Fruit fly (Drosophila melanogaster): ENCODE data around the gene Hip14.
A peak's percentile ranks its signal among the peaks of the same experiment; 100 is the strongest.

Hip14 gene

DNA sequence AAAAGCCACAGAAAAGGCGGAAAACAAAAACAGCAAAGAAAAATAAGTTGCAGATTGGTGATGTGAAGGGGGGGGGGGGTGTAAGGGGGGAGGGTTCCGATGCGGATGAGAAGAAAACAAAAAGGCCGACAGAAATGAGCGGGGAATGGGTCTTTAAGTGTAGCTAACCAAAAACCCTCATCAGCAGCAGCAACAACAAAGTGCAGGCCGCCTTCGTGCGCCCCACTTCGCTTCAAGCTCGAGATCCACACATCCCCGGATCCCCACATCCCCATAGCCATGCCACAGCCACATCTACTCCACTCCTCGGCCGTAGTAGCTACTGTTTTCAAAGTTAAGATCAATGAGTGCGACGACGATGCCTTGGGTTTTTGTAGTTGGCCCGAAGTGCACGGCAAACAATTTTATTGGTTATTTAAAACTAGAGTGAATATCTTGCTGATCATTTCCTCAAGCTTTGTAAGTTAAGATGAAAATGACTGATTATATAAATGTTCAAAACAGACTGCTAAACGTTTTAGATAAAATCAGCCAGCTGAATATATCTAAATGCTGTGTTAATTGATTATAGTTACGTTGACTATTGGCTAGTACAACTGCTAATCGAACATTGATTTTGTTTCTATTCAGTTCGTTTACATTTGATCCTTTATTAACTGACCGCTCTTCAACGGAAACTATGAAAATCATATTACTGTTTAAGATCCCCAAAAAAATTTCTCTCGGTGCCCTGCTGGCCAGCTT, 36.4 kb downstream of the Hip14 start:
- TF ChIP-seq CG8478 (optimal IDR thresholded peaks at IDR 0.05) (no peak), CTCF (optimal IDR thresholded peaks at IDR 0.05) (no peak)

DNA sequence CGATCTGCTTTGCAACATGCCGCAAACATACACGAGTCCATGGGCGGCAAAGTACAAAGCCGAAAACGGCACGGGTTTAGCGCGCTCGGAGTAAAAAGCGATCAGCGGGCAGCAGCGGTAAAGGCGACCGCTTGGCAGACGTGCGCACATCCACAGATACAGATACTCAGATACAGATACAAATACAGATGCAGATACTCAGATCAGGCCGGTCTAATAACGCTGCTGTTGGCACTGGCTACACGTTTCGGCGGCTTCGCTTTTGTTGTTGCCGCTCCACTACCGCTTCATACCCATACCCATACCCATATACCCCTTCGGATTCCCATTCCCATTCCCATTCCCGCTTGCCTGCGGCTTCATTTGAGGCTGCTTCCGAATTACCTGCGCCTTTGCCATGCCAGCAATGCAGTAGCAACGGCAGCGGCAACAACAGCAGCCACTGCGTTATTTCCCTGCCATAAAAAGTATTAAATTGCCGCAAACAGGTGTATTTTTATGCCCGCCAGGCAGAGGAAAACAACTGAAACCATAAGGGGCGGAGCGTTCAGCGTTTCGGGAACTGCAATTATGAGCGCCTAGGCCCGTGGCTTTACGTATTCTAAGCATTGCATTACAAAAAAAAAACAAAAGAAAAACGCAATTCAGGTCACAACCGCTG, 37.1 kb downstream of the Hip14 start:
- TF ChIP-seq CTCF (optimal IDR thresholded peaks at IDR 0.05) (no peak), CG8478 (optimal IDR thresholded peaks at IDR 0.05) (no peak)

DNA sequence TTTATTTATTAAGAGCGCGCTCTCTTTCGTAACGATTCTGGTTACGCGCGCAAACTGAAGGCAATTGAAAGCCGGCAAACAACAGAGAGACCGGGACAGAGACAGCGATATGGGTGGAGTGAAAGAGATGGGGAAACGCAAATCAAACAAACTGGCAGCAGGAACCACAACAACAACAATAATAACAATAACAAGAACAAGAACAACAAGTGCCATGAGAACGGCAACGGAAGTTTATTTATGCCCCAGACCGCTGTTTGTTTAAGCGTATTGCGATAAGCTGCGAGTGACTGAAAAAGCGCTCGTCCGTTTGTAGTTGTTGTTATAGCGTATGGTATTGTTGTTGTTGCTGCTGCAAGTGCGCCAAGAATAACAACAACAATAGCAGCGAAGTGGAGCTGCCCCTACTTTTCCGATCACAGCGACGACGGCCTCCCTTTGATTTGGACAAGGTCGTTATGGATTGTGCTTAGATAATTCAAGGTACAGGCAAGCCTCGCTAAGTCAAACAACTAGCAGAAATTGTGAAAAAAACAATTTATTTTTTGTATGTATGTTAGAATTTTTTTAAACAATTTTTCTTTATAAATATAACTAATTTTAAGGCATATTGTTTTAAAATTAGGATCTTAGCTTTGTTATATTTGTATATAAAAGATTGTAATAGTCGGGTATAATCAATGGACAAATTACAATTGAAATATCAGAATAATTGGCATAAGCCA, 38.2 kb downstream of the Hip14 start:
- no peak for TF ChIP-seq CG8478 (optimal IDR thresholded peaks at IDR 0.05)
- no peak for TF ChIP-seq CTCF (optimal IDR thresholded peaks at IDR 0.05)

DNA sequence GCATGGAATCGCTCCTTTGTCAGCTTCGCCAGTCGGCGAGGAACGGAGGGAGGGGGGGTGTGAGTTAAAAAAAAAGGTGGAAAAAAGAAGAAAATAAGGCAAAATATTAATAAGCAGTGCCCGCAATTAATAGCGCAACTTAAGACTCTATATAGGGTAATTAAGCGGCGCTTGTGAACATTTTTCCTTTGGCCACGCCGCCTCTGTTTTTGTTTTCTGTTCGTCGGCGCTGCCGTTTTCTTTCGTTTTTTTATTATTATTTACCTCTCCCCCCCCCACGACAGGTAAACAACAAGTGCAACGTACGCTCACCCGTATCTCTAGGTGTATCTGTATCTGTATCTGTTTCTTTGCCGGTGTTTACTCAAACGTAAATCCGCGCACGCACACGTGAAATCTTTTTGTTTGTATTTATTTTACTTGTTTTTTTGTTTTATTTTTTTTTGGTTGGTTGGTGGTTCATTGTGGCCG, 39.2 kb downstream of the Hip14 start:
- TF ChIP-seq CG8478 (optimal IDR thresholded peaks at IDR 0.05), result no peak
- TF ChIP-seq CTCF (optimal IDR thresholded peaks at IDR 0.05), result no peak

DNA sequence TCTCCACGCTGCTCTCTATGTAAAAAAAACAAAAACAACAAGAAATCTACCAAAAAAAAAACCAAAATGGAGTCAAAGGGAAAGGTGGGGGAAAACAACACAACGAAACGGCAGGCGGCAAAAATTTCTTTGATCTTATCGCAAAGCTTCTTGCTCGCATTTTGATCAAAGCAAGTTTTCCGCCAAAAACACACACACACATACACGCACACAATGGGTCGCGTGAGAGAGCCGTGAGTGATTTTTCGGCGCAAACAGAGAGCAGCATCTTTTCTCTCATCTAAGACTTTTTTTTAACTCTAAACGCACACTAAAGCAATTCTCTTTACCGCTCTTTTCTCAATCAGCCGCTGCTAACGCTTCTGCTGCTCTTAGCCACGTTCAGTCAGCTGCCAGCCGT, 40.9 kb downstream of the Hip14 start:
- TF ChIP-seq CTCF (optimal IDR thresholded peaks at IDR 0.05), result no peak
- no peak for TF ChIP-seq CG8478 (optimal IDR thresholded peaks at IDR 0.05)

DNA sequence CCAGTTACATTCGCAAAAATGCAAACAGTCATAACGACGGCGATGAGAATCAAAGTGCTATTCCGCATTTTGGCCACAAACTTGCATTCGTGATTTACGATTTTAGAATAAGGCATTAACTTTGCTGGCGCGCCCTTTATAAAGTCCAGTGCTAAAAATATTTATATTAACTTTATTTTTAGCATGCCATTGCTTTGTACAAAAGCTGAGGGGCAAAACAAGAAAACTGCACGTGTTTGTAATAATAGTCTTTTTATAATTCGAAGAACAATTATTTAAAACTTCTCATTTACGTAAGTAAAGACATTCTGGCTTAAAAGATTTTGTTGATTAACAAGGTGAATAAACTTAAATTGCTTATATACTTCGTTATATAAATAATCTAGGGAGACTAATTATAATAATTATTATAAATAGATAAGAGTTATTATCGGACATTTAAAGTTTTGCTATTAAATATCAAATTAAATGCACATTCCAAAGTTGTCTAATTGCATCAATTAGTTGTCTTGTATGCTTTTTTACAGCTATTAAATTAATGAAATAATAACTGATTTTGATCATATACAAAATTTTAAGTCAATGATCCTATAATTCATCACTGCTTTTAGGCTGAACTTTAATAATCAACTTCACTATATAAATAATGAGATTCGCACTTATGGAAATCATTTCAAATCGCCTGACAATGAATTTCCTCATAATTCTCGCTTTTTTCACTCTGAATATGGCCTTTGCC, 45.2 kb downstream of the Hip14 start, which contains the start of the genes CG42717 and CG42716:
CG42717 (minus strand) TSS at position 101 of the 739 bp plus-strand sequence.
CG42716 (plus strand) TSS at position 689 of the 739 bp plus-strand sequence.
- TF ChIP-seq CG8478 (optimal IDR thresholded peaks at IDR 0.05) (no peak), CTCF (optimal IDR thresholded peaks at IDR 0.05) (no peak)

DNA sequence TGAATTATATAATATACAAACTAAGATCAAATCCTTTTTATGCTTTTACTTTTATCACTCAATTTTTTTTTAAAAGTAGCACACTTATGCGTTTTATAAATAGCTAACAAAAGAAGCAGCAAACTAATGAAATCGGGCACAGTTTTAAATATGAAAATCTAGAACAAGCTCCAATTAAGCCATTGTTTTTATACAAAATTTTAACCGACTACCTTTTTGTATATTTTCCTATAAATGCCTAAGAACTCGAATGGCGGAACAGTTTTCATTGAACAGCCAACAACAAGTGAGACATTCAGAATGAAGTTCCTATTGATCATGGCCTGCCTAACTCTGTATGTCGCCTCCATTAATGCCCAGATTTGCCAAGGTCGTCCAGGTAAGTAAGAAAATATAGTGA, 46.2 kb downstream of the Hip14 start, which contains the start of gene CG42538:
CG42538 (plus strand) TSS at position 301 of the 400 bp plus-strand sequence.
- no peak for TF ChIP-seq CTCF (optimal IDR thresholded peaks at IDR 0.05)
- no peak for TF ChIP-seq CG8478 (optimal IDR thresholded peaks at IDR 0.05)

DNA sequence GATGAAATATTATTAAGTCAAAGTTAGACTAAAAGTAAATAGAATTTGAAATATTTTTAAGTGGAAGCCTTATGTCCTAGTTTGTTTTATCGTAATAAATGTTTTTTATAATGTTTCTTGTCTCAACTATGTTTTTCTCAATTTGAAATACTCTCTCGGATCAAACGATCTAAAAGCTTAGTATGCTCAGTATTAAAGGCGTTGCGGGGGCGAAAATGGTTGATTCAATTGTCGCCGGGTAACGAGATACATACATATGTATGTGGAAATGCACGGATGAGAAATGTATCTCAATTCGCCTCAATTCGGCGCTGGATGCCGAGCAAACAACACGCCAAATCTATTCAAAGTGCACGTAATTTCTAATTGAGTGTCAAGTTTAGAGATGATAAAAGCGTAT, 47.1 kb downstream of the Hip14 start, which contains the start of gene CG5895:
CG5895 (plus strand) TSS at position 301 of the 400 bp plus-strand sequence.
- TF ChIP-seq CG8478 (optimal IDR thresholded peaks at IDR 0.05) (no peak), CTCF (optimal IDR thresholded peaks at IDR 0.05) (no peak)

DNA sequence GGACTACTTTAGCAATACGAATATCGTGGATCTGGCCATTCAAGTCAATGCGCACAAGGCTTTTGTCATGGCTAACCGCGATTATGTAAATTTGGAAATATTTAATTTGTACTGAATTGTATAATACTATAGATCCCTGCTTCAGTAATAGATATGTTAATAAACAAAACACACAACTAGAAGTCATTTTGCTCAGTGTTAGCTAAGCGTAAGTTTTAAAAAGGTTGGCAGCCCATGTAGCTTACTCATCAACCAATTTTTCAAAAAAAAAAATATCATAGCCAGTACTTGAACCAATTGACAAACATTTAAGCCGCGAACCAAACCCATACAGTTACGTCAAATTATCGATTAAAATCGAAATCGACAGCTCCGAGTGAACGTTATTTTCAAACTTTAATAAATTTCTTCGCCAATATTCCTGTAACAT, 49.0 kb downstream of the Hip14 start:
- TF ChIP-seq CG8478 (optimal IDR thresholded peaks at IDR 0.05) (no peak), CTCF (optimal IDR thresholded peaks at IDR 0.05) (peak; percentile 55 to 73)

DNA sequence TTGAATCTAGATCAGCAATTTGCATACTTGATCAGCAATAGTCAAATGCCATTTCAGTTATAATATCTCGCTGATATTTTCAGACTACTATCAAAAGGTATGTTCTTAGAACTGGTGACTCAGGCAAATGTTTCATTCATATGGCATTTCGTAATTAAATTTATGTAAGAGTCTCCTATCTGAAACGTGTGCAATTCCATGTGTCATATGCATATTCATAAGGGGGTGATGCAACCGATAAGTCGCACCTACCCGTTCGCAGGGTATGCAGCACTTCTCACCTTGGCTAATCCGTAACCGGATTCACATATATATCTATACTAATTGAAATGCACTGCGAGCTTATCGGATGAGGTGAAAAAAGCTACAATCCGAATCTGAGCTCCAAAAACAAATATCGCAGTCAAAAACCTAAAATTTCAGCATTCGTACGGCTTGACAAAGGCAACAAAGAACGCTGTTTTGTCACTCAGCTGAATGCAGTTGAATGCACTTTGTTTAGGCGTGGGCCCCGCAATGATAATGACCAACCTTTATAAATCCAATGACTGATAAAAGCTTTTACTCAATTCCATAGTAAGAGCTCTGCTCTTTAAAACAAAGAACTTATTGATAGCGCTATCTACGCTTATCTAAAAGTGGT, 49.8 kb downstream of the Hip14 start:
- TF ChIP-seq CG8478 (optimal IDR thresholded peaks at IDR 0.05) (no peak), CTCF (optimal IDR thresholded peaks at IDR 0.05) (no peak)

DNA sequence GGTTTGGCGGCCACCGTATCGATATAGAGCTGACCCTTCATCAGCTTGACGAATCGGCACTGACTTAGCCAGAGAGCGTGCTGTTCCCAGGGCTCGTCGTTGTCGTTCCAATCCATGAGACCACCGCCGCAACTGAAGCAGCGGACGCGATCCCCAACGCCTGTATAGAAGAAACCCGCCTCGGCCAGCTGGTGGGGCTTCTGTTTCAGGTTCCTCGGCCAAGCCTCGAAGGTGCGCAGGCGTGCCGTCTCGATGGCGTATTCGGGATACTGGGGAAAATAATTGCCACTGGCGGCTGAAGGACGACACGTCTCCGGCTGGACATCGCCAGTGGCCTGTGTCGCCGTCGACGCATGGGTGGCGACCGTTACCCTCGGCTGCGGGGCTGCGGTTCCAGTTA, 51.0 kb downstream of the Hip14 start:
- TF ChIP-seq CG8478 (optimal IDR thresholded peaks at IDR 0.05) (no peak), CTCF (optimal IDR thresholded peaks at IDR 0.05) (no peak)

DNA sequence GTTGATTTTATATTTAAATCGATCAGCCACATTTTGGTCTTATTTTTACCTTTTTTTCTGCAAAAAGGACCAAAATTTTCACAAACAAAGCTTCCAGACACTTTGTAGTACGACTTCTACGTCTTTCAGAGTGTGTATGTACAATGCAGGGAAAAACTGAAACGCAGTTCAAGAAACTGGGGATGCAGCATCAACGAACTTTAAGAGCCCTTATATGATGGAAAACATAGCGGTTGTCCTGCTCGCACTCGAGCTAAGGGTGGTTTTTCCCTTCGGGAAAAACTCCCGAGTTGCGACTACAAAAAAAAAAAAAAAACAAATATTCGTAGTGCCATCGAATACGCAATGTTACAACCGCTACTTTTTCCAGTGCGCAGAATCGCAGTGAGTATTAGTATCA, 52.4 kb downstream of the Hip14 start:
- TF ChIP-seq CG8478 (optimal IDR thresholded peaks at IDR 0.05) (no peak), CTCF (optimal IDR thresholded peaks at IDR 0.05) (no peak)

DNA sequence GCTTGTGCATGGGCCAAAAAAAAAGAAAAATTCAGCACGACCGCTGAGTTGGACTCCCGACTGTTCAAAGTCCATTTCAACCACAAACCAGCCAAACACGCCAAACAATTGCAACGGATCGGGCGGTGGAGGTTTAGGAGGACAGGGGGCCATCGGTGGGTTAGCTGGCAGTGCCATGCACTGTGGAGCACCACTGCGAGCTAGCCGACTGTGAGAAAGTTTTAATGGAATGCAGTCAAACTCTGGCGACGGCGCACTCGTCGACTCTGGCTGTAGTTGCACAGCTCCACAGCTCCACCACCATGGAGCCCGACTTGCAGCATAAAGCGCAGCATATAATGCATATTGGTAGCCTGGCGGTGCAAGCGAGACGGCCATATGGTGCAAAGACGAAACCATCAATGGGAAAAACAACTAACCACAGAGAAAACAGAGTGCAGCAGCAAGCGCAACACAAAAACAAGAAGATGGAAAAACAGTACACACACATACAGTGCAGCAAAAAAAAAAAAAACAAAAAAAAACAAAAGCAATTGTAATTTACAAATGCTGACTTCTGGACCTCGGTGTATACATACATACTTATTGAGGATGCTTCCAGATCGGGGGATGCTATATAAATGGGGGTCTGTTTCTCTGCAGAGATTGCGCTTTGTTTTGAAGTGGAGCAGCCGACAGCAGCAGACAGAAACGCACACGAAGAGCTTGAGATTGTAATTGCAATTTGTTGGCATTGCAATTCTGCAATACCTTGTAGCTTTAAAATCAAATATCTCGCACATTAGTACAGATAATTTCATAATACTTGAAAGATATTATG, 53.4 kb downstream of the Hip14 start:
- TF ChIP-seq CG8478 (optimal IDR thresholded peaks at IDR 0.05), result no peak
- TF ChIP-seq CTCF (optimal IDR thresholded peaks at IDR 0.05), result no peak

DNA sequence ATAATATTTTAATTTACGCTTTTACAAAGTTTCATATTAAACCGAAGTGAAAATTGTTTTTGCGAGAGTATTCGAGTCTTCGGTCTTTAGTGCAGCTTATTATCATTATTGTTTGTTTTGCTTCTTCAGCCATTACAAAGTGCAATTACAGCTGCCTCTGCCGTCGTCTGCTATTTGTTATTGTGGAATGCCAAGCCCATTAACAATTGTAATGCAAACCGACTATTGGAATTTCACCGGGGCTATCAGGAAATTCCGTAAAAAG, 54.0 kb downstream of the Hip14 start:
- TF ChIP-seq CG8478 (optimal IDR thresholded peaks at IDR 0.05), result no peak
- TF ChIP-seq CTCF (optimal IDR thresholded peaks at IDR 0.05), result no peak

All from S2 (cell line).